Fruit fly (Drosophila melanogaster): Measurements from ENCODE around the gene eag.

Gene eag

dm6 chrX:14951346-14951862 is 3.9 kb upstream of the eag start (continued):
- TF ChIP-seq CG9932 (GFP tag; IDR thresholded peaks at IDR 0.05) (no peak), CG7357 (GFP tag; IDR thresholded peaks at IDR 0.05) (no peak), slbo (GFP tag; IDR thresholded peaks at IDR 0.05) (peak; percentile 15; the same call in 1 of the 2 replicates), CG12942 (GFP tag; optimal IDR thresholded peaks at IDR 0.05) (no peak), NK7.1 (GFP tag; optimal IDR thresholded peaks at IDR 0.05) (no peak), Med (GFP tag) (peak; percentile 71), az2 (GFP tag; optimal IDR thresholded peaks at IDR 0.05) (no peak), CG10366 (GFP tag; IDR thresholded peaks at IDR 0.05) (no peak), CG11247 (GFP tag; IDR thresholded peaks at IDR 0.05) (no peak), Ets65A (GFP tag) (no peak), CG10565 (GFP tag; optimal IDR thresholded peaks at IDR 0.05) (no peak), fd64A (GFP tag; optimal IDR thresholded peaks at IDR 0.05) (no peak), CG1529 (GFP tag; optimal IDR thresholded peaks at IDR 0.05) (no peak), chif (GFP tag; optimal IDR thresholded peaks at IDR 0.05) (no peak), otp (GFP tag; IDR thresholded peaks at IDR 0.05) (no peak), btn (GFP tag; optimal IDR thresholded peaks at IDR 0.05) (no peak), Ets97D (GFP tag; optimal IDR thresholded peaks at IDR 0.05) (no peak), CG10959 (GFP tag; IDR thresholded peaks at IDR 0.05) (no peak), sd (tag; optimal IDR thresholded peaks at IDR 0.05) (no peak), exex (tag; optimal IDR thresholded peaks at IDR 0.05) (peak; percentile 23), CG8290 (GFP tag; optimal IDR thresholded peaks at IDR 0.05) (no peak), CG8290 (tag; optimal IDR thresholded peaks at IDR 0.05) (no peak), CG1602 (GFP tag; optimal IDR thresholded peaks at IDR 0.05) (no peak), HmgD (GFP tag; optimal IDR thresholded peaks at IDR 0.05) (no peak), CG3838 (GFP tag; optimal IDR thresholded peaks at IDR 0.05) (no peak), CG17359 (tag; optimal IDR thresholded peaks at IDR 0.05) (no peak), CG7839 (tag; optimal IDR thresholded peaks at IDR 0.05) (no peak), bowl (GFP tag; IDR thresholded peaks at IDR 0.05) (no peak), mirr (GFP tag; optimal IDR thresholded peaks at IDR 0.05) (no peak), CG12769 (tag; optimal IDR thresholded peaks at IDR 0.05) (peak; percentile 42), gce (GFP tag; IDR thresholded peaks at IDR 0.05) (0 out of 3 replicates have a peak, but pooled peaks have one; percentile 44), CG11696 (GFP tag; IDR thresholded peaks at IDR 0.05) (no peak), D19B (GFP tag; optimal IDR thresholded peaks at IDR 0.05) (no peak), sima (GFP tag; optimal IDR thresholded peaks at IDR 0.05) (no peak), fd102C (GFP tag; optimal IDR thresholded peaks at IDR 0.05) (no peak), ssp (GFP tag; IDR thresholded peaks at IDR 0.05) (no peak), Awh (GFP tag; IDR thresholded peaks at IDR 0.05) (no peak), CG6175 (GFP tag; IDR thresholded peaks at IDR 0.05) (no peak), CG3995 (GFP tag; optimal IDR thresholded peaks at IDR 0.05) (no peak), cwo (GFP tag; optimal IDR thresholded peaks at IDR 0.05) (no peak), nerfin-1 (tag; optimal IDR thresholded peaks at IDR 0.05) (no peak), fru (optimal IDR thresholded peaks at IDR 0.05) (no peak), ERR (GFP tag; optimal IDR thresholded peaks at IDR 0.05) (no peak), CG14710 (tag; optimal IDR thresholded peaks at IDR 0.05) (no peak), crol (GFP tag; IDR thresholded peaks at IDR 0.05) (peak; percentile 62), CG11504 (tag; optimal IDR thresholded peaks at IDR 0.05) (no peak), grn (GFP tag; optimal IDR thresholded peaks at IDR 0.05) (peak; percentile 85), CG6254 (GFP tag; optimal IDR thresholded peaks at IDR 0.05) (no peak), CG12155 (GFP tag; optimal IDR thresholded peaks at IDR 0.05) (no peak), CrebB (tag; optimal IDR thresholded peaks at IDR 0.05) (no peak), gt (GFP tag; IDR thresholded peaks at IDR 0.05) (no peak), HHEX (GFP tag; optimal IDR thresholded peaks at IDR 0.05) (no peak), CG4854 (GFP tag; optimal IDR thresholded peaks at IDR 0.05) (no peak)
